Worm (Caenorhabditis elegans): ENCODE measurements around the gene F20D6.11.

ce11 chrV:8183384-8183783, 15.5 kb downstream of the F20D6.11 start, which contains the start of gene srp-8:
- TF ChIP-seq pha-4 (GFP tag; IDR thresholded peaks at IDR 0.05) = no peak
- TF ChIP-seq pha-4 (tag; optimal IDR thresholded peaks at IDR 0.05) = no peak
- no peak for TF ChIP-seq aly-2 (tag; optimal IDR thresholded peaks at IDR 0.05)
- TF ChIP-seq fkh-10 (GFP tag; optimal IDR thresholded peaks at IDR 0.05) = no peak
- no peak for TF ChIP-seq lin-15B (tag; optimal IDR thresholded peaks at IDR 0.05)
- TF ChIP-seq hmg-1.1 (GFP tag; IDR thresholded peaks at IDR 0.05) = no peak
- TF ChIP-seq zag-1 (tag; optimal IDR thresholded peaks at IDR 0.05) = no peak
- no peak for TF ChIP-seq lin-39 (tag; optimal IDR thresholded peaks at IDR 0.05)
- no peak for TF ChIP-seq nhr-28 (tag; optimal IDR thresholded peaks at IDR 0.05)
- no peak for TF ChIP-seq snpc-1.2 (GFP tag; IDR thresholded peaks at IDR 0.05)
- TF ChIP-seq ztf-11 (tag; optimal IDR thresholded peaks at IDR 0.05) = no peak
- TF ChIP-seq nhr-237 (tag; optimal IDR thresholded peaks at IDR 0.05) = no peak
- no peak for TF ChIP-seq ceh-62 (tag; optimal IDR thresholded peaks at IDR 0.05)

Measured in whole organism, L4 larva.